Fruit fly (Drosophila melanogaster) whole organism, embryonic: Measurements from ENCODE around the gene dgrn.

Source experiments
- Asciz ChIP-seq: fragments of 200-800 bp; sonication (Bioruptor generic); optimal IDR thresholded peaks from 2 replicates; lab custom pipeline; 2017; ENCODE audit warnings: missing biosample characterization, mild to moderate bottlenecking, missing genetic modification characterization, missing genetic modification reagents
- CG10543 ChIP-seq: fragments of 200-800 bp; sonication (Bioruptor generic); optimal IDR thresholded peaks from 3 replicates; lab custom pipeline; 2017; ENCODE audit warnings: missing biosample characterization, mild to moderate bottlenecking, missing genetic modification characterization, moderate library complexity
- CG10654 ChIP-seq: fragments of 200-800 bp; sonication (Bioruptor generic); optimal IDR thresholded peaks from 2 replicates; lab custom pipeline; 2016; ENCODE audit warnings: missing biosample characterization, missing genetic modification characterization
- CG11696 ChIP-seq: fragments of 200-800 bp; sonication (Bioruptor generic); IDR thresholded peaks from 2 replicates; pipeline ENCODE4 v1.3.6; 2022; ENCODE audit warnings: missing biosample characterization, missing genetic modification characterization
- CG12071 ChIP-seq: fragments of 200-800 bp; sonication (Bioruptor generic); optimal IDR thresholded peaks from 3 replicates; lab custom pipeline; 2018; ENCODE audit warnings: missing biosample characterization, mild to moderate bottlenecking, missing genetic modification characterization
- CG12219 ChIP-seq: fragments of 200-800 bp; sonication (Bioruptor generic); optimal IDR thresholded peaks from 3 replicates; lab custom pipeline; 2018; ENCODE audit warnings: missing biosample characterization, mild to moderate bottlenecking, missing genetic modification characterization
- CG12391 ChIP-seq: fragments of 200-800 bp; sonication (Bioruptor generic); optimal IDR thresholded peaks from 3 replicates; lab custom pipeline; 2018; ENCODE audit warnings: missing biosample characterization, mild to moderate bottlenecking, missing genetic modification characterization, moderate library complexity
- CG13296 ChIP-seq: fragments of 200-800 bp; sonication (Bioruptor generic); optimal IDR thresholded peaks from 3 replicates; lab custom pipeline; 2018; ENCODE audit warnings: missing biosample characterization, mild to moderate bottlenecking, missing genetic modification characterization
- CG14965 ChIP-seq: fragments of 200-800 bp; sonication (Bioruptor generic); optimal IDR thresholded peaks from 2 replicates; lab custom pipeline; 2016; ENCODE audit warnings: missing biosample characterization, missing genetic modification characterization, borderline replicate concordance
- CG15011 ChIP-seq: fragments of 200-800 bp; sonication (Bioruptor generic); optimal IDR thresholded peaks from 3 replicates; lab custom pipeline; 2018; ENCODE audit warnings: missing biosample characterization, mild to moderate bottlenecking, missing genetic modification characterization
- CG1529 ChIP-seq: fragments of 200-800 bp; sonication (Bioruptor generic); optimal IDR thresholded peaks from 3 replicates; lab custom pipeline; 2018; ENCODE audit warnings: missing biosample characterization, missing genetic modification characterization
- CG1603 ChIP-seq: fragments of 200-800 bp; sonication (Bioruptor generic); optimal IDR thresholded peaks from 2 replicates; lab custom pipeline; 2019; ENCODE audit warnings: missing biosample characterization, mild to moderate bottlenecking, missing genetic modification characterization, moderate library complexity
- CG16863 ChIP-seq: fragments of 200-800 bp; sonication (Bioruptor generic); optimal IDR thresholded peaks from 3 replicates; lab custom pipeline; 2016; ENCODE audit warnings: missing biosample characterization, missing genetic modification characterization
- CG17328 ChIP-seq: fragments of 200-800 bp; sonication (Bioruptor generic); IDR thresholded peaks from 2 replicates; pipeline ENCODE4 v1.3.6; 2022; ENCODE audit warnings: missing biosample characterization, missing genetic modification characterization
- CG2875 ChIP-seq: fragments of 200-800 bp; sonication (Bioruptor generic); optimal IDR thresholded peaks from 2 replicates; lab custom pipeline; 2017; ENCODE audit warnings: missing biosample characterization, mild to moderate bottlenecking, missing genetic modification characterization, missing genetic modification reagents
- CG7357 ChIP-seq: fragments of 200-800 bp; sonication (Bioruptor generic); IDR thresholded peaks from 3 replicates; pipeline ENCODE4 v1.3.6; 2022; ENCODE audit warnings: missing biosample characterization, missing genetic modification characterization
- CG7786 ChIP-seq: fragments of 200-800 bp; sonication (Bioruptor generic); optimal IDR thresholded peaks from 2 replicates; lab custom pipeline; 2016; ENCODE audit warnings: missing biosample characterization, missing genetic modification characterization
- CG8281 ChIP-seq: fragments of 200-800 bp; sonication (Bioruptor generic); optimal IDR thresholded peaks from 2 replicates; lab custom pipeline; 2018; ENCODE audit warnings: missing biosample characterization, mild to moderate bottlenecking, missing genetic modification characterization, moderate library complexity
- CG9437 ChIP-seq: fragments of 200-800 bp; sonication (Bioruptor generic); optimal IDR thresholded peaks from 2 replicates; lab custom pipeline; 2018; ENCODE audit warnings: missing biosample characterization, mild to moderate bottlenecking, missing genetic modification characterization
- HLHmδ ChIP-seq: fragments of 200-800 bp; sonication (Bioruptor generic); optimal IDR thresholded peaks from 2 replicates; lab custom pipeline; 2018; ENCODE audit warnings: missing biosample characterization, mild to moderate bottlenecking, missing genetic modification characterization, moderate library complexity
- Hey ChIP-seq: fragments of 200-800 bp; sonication (Bioruptor generic); optimal IDR thresholded peaks from 3 replicates; lab custom pipeline; 2018; ENCODE audit warnings: missing biosample characterization, mild to moderate bottlenecking, missing genetic modification characterization
- Hr51 ChIP-seq, 2 experiments: fragments of 200-800 bp; sonication (Bioruptor generic); optimal IDR thresholded peaks; 2 replicates in 1 of 2; 3 replicates in 1 of 2; lab custom pipeline; 2016 to 2018; ENCODE audit warnings: missing biosample characterization in 2 of 2, missing genetic modification characterization in 2 of 2, mild to moderate bottlenecking in 1 of 2, moderate library complexity in 1 of 2
- Lim3 ChIP-seq: fragments of 200-800 bp; sonication (Bioruptor generic); IDR thresholded peaks from 2 replicates; pipeline ENCODE4 v1.3.6; 2022; ENCODE audit warnings: missing biosample characterization, missing genetic modification characterization
- MTF-1 ChIP-seq: fragments of 200-800 bp; sonication (Bioruptor generic); optimal IDR thresholded peaks from 2 replicates; lab custom pipeline; 2018; ENCODE audit warnings: missing biosample characterization, mild to moderate bottlenecking, missing genetic modification characterization, borderline replicate concordance
- NK7.1 ChIP-seq: fragments of 200-800 bp; sonication (Bioruptor generic); optimal IDR thresholded peaks from 3 replicates; lab custom pipeline; 2016; ENCODE audit warnings: missing biosample characterization, missing genetic modification characterization
- Oli ChIP-seq: fragments of 200-800 bp; sonication (Bioruptor generic); optimal IDR thresholded peaks from 2 replicates; lab custom pipeline; 2018; ENCODE audit warnings: missing biosample characterization, mild to moderate bottlenecking, missing genetic modification characterization, moderate library complexity
- Sin3A ChIP-seq: fragments of >200 bp; optimal IDR thresholded peaks from 2 replicates; lab custom pipeline; 2018
- Trl ChIP-seq, 3 experiments: fragments of >200 bp in 2 of 3; fragments of 200-800 bp in 1 of 3; sonication (Bioruptor generic) in 1 of 3; optimal IDR thresholded peaks; 2 replicates in 1 of 3; 3 replicates in 2 of 3; lab custom pipeline; 2016 to 2017; ENCODE audit warnings: missing biosample characterization in 1 of 3, missing genetic modification characterization in 1 of 3
- ap ChIP-seq: fragments of 200-800 bp; sonication (Bioruptor generic); IDR thresholded peaks from 2 replicates; pipeline ENCODE4 v1.3.6; 2022; ENCODE audit warnings: missing biosample characterization, missing genetic modification characterization
- ash1 ChIP-seq: fragments of 200-800 bp; sonication (Bioruptor generic); optimal IDR thresholded peaks from 2 replicates; lab custom pipeline; 2018; ENCODE audit warnings: missing biosample characterization, mild to moderate bottlenecking, missing genetic modification characterization
- corto ChIP-seq: fragments of 200-800 bp; sonication (Bioruptor generic); optimal IDR thresholded peaks from 2 replicates; lab custom pipeline; 2016; ENCODE audit warnings: missing biosample characterization, mild to moderate bottlenecking, missing genetic modification characterization, moderate library complexity
- cwo ChIP-seq: fragments of 200-800 bp; sonication (Bioruptor generic); optimal IDR thresholded peaks from 3 replicates; lab custom pipeline; 2017; ENCODE audit warnings: missing biosample characterization, missing genetic modification characterization, mild to moderate bottlenecking, moderate library complexity, missing genetic modification reagents
- fd64A ChIP-seq: fragments of 200-800 bp; sonication (Bioruptor generic); optimal IDR thresholded peaks from 3 replicates; lab custom pipeline; 2018; ENCODE audit warnings: missing biosample characterization, mild to moderate bottlenecking, missing genetic modification characterization
- ftz-f1 ChIP-seq: fragments of 200-800 bp; sonication (Bioruptor generic); optimal IDR thresholded peaks from 2 replicates; lab custom pipeline; 2016; ENCODE audit warnings: missing biosample characterization, missing genetic modification characterization
- gfzf ChIP-seq: fragments of 200-800 bp; sonication (Bioruptor generic); optimal IDR thresholded peaks from 2 replicates; lab custom pipeline; 2016; ENCODE audit warnings: missing biosample characterization, mild to moderate bottlenecking, missing genetic modification characterization, moderate library complexity
- gsb ChIP-seq: fragments of 200-800 bp; sonication (Bioruptor generic); IDR thresholded peaks from 2 replicates; pipeline ENCODE4 v1.3.6; 2022; ENCODE audit warnings: missing biosample characterization, missing genetic modification characterization
- kah ChIP-seq: fragments of 200-800 bp; sonication (Bioruptor generic); optimal IDR thresholded peaks from 2 replicates; lab custom pipeline; 2018; ENCODE audit warnings: missing biosample characterization, mild to moderate bottlenecking, missing genetic modification characterization
- ken ChIP-seq: fragments of 200-800 bp; sonication (Bioruptor generic); IDR thresholded peaks from 3 replicates; pipeline ENCODE4 v1.3.6; 2022; ENCODE audit warnings: missing biosample characterization, missing genetic modification characterization
- lola ChIP-seq, 3 experiments: fragments of >200 bp in 2 of 3; fragments of 200-800 bp in 1 of 3; sonication (Bioruptor generic) in 1 of 3; optimal IDR thresholded peaks; 2 replicates each; lab custom pipeline; 2017 to 2019; ENCODE audit warnings: missing biosample characterization in 3 of 3, missing genetic modification characterization in 3 of 3, mild to moderate bottlenecking in 1 of 3, moderate library complexity in 1 of 3
- mirr ChIP-seq: fragments of 200-800 bp; sonication (Bioruptor generic); optimal IDR thresholded peaks from 3 replicates; lab custom pipeline; 2018; ENCODE audit warnings: missing biosample characterization, mild to moderate bottlenecking, missing genetic modification characterization
- prd ChIP-seq, 3 experiments: fragments of >200 bp in 2 of 3; fragments of 200-800 bp in 1 of 3; sonication (Bioruptor generic) in 1 of 3; optimal IDR thresholded peaks in 2 of 3; IDR thresholded peaks in 1 of 3; 2 replicates in 2 of 3; 3 replicates in 1 of 3; pipeline versions ENCODE4 v1.3.6 to Lab custom; 2017 to 2022; ENCODE audit warnings: missing biosample characterization in 1 of 3, missing genetic modification characterization in 1 of 3
- run ChIP-seq: fragments of 200-800 bp; sonication (Bioruptor generic); optimal IDR thresholded peaks from 3 replicates; lab custom pipeline; 2018; ENCODE audit warnings: missing biosample characterization, mild to moderate bottlenecking, missing genetic modification characterization
- tin ChIP-seq: fragments of 200-800 bp; sonication (Bioruptor generic); optimal IDR thresholded peaks from 3 replicates; lab custom pipeline; 2016; ENCODE audit warnings: missing biosample characterization, missing genetic modification characterization
- toy ChIP-seq: fragments of 200-800 bp; sonication (Bioruptor generic); IDR thresholded peaks from 2 replicates; pipeline ENCODE4 v1.3.6; 2022; ENCODE audit warnings: missing biosample characterization, missing genetic modification characterization
- trem ChIP-seq: fragments of 200-800 bp; optimal IDR thresholded peaks from 3 replicates; lab custom pipeline; 2019; ENCODE audit warnings: missing biosample characterization, mild to moderate bottlenecking, missing genetic modification characterization, moderate library complexity
- tx ChIP-seq: fragments of 200-800 bp; sonication (Bioruptor generic); optimal IDR thresholded peaks from 2 replicates; lab custom pipeline; 2016; ENCODE audit warnings: missing biosample characterization, missing genetic modification characterization
- unpg ChIP-seq: fragments of 200-800 bp; sonication (Bioruptor generic); optimal IDR thresholded peaks from 3 replicates; lab custom pipeline; 2018; ENCODE audit warnings: missing biosample characterization, mild to moderate bottlenecking, missing genetic modification characterization, moderate library complexity
- usp ChIP-seq: fragments of >200 bp; optimal IDR thresholded peaks from 2 replicates; lab custom pipeline; 2017; ENCODE audit warnings: missing biosample characterization, missing genetic modification characterization
- wor ChIP-seq: fragments of 200-800 bp; sonication (Bioruptor generic); IDR thresholded peaks from 2 replicates; pipeline ENCODE4 v1.3.6; 2022; ENCODE audit warnings: missing biosample characterization, missing genetic modification characterization

dgrn gene

DNA sequence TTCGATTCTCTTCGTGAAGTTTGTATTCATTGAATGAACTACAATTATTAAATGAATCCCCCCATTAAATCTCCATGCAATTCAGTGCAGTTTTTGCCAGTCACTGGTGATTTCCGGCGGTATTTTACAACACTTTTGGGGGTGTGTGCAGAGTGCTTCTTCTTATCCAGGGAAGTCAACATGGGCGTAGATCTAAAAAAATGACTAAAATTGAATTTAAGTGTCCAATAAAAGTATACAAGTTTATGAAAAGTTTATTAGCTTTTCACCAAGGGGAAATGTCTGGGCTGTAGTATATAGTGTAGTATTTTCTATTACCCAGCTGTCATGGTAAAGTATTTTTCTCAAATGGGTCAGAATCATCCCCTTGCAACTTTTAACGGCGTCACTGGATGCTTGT, 32.9 kb upstream of the dgrn start, which contains the start of gene Hpf1 (continued):
- TF ChIP-seq trem (tag; lab: Kevin White, UChicago) (peak; percentile 94), run (peak; percentile 93), tin (peak; percentile 98), lola (GFP tag; optimal IDR thresholded peaks at IDR 0.05; lab: Kevin White, UChicago) (peak in 1 of 3 experiments; percentile 96), CG10654 (GFP tag; lab: Kevin White, UChicago) (peak; percentile 97), CG12391 (peak; percentile 98), Asciz (GFP tag; lab: Kevin White, UChicago) (peak; percentile 96), CG14965 (GFP tag; lab: Kevin White, UChicago) (peak; percentile 88), ash1 (peak; percentile 85), CG15011 (GFP tag; lab: Kevin White, UChicago) (peak; percentile 97), CG17328 (peak; percentile 96), corto (GFP tag; lab: Kevin White, UChicago) (peak; percentile 98), tx (GFP tag; lab: Kevin White, UChicago) (peak; percentile 98), MTF-1 (GFP tag; lab: Kevin White, UChicago) (peak; percentile 90), CG9437 (peak; percentile 92), NK7.1 (GFP tag; lab: Kevin White, UChicago) (peak; percentile 97), mirr (GFP tag; lab: Kevin White, UChicago) (peak; percentile 99), toy (GFP tag; lab: Robert Waterston, UW) (peak; percentile 93), CG11696 (peak; percentile 90), kah (GFP tag; lab: Kevin White, UChicago) (peak; percentile 92), CG7357 (GFP tag; lab: Robert Waterston, UW) (peak; percentile 94), CG7786 (GFP tag; lab: Kevin White, UChicago) (peak; percentile 99), Trl (optimal IDR thresholded peaks at IDR 0.05; lab: Kevin White, UChicago) (no peak), Trl (GFP tag; optimal IDR thresholded peaks at IDR 0.05; lab: Kevin White, UChicago) (peak; percentile 99), Oli (peak; percentile 99), Lim3 (GFP tag; lab: Robert Waterston, UW) (peak; percentile 85), HLHmδ (no peak), gfzf (GFP tag; lab: Kevin White, UChicago) (peak; percentile 43), prd (optimal IDR thresholded peaks at IDR 0.05; lab: Kevin White, UChicago) (no peak), prd (GFP tag; IDR thresholded peaks at IDR 0.05; lab: Robert Waterston, UW) (peak; percentile 99), ftz-f1 (peak; percentile 72), cwo (GFP tag; lab: Kevin White, UChicago) (peak; percentile 96), ap (GFP tag; lab: Robert Waterston, UW) (peak; percentile 95), CG10543 (GFP tag; lab: Kevin White, UChicago) (peak; percentile 95), CG8281 (tag; lab: Kevin White, UChicago) (peak; percentile 91), CG12219 (GFP tag; lab: Kevin White, UChicago) (peak; percentile 98), CG1603 (tag; lab: Kevin White, UChicago) (peak; percentile 97), unpg (peak; percentile 99), Sin3A (lab: Kevin White, UChicago) (no peak), ken (GFP tag; lab: Robert Waterston, UW) (peak; percentile 97), Hr51 (GFP tag; optimal IDR thresholded peaks at IDR 0.05; lab: Kevin White, UChicago) (peak; percentile 98), CG13296 (peak; percentile 99), CG16863 (GFP tag; lab: Kevin White, UChicago) (peak; percentile 98), wor (GFP tag; lab: Robert Waterston, UW) (peak; percentile 95), gsb (GFP tag; lab: Robert Waterston, UW) (peak; percentile 96), fd64A (GFP tag; lab: Kevin White, UChicago) (peak; percentile 93), CG12071 (GFP tag; lab: Kevin White, UChicago) (peak; percentile 98), CG1529 (peak; percentile 94), CG2875 (GFP tag; lab: Kevin White, UChicago) (peak; percentile 95), usp (GFP tag; lab: Kevin White, UChicago) (no peak), Hey (tag; lab: Kevin White, UChicago) (peak; percentile 86)
